Worm (Caenorhabditis elegans): ENCODE measurements around the gene cdk-11.2.

The cdk-11.2 gene

DNA sequence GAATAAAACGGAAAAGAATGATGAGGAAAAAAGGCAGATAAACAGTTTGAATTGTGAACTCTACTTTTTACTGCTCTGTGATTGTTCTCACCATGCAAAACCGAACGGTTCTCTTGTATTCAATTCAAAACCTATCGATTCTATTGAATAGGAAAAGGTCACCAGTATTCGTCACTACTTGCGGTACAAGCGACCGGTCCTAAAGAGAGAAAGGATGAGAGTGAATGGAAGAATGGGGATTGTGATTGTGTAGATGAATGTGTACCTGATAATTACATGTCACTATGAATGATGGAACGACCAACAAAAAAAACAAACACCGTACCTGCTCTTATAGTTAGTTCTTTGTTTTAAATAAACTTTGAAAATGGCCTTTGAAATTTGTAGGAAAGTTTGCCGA is 13.2 kb upstream of the cdk-11.2 start:
- TF ChIP-seq nhr-67 (tag; optimal IDR thresholded peaks at IDR 0.05) (no peak), nhr-76 (tag; optimal IDR thresholded peaks at IDR 0.05) (no peak), sea-2 (GFP tag; optimal IDR thresholded peaks at IDR 0.05) (no peak), egl-27 (tag; optimal IDR thresholded peaks at IDR 0.05) (no peak), ztf-4 (tag; optimal IDR thresholded peaks at IDR 0.05) (no peak), ama-1 (optimal IDR thresholded peaks at IDR 0.05) (no peak), nhr-25 (tag; optimal IDR thresholded peaks at IDR 0.05) (no peak), nhr-11 (tag; optimal IDR thresholded peaks at IDR 0.05) (no peak), lsy-12 (tag; optimal IDR thresholded peaks at IDR 0.05) (no peak), nhr-23 (tag; optimal IDR thresholded peaks at IDR 0.05) (no peak), ceh-82 (tag; optimal IDR thresholded peaks at IDR 0.05) (no peak), fos-1 (tag; optimal IDR thresholded peaks at IDR 0.05) (no peak), nhr-237 (tag; optimal IDR thresholded peaks at IDR 0.05) (no peak), elt-1 (tag; optimal IDR thresholded peaks at IDR 0.05) (no peak), nhr-28 (tag; optimal IDR thresholded peaks at IDR 0.05) (no peak)

DNA sequence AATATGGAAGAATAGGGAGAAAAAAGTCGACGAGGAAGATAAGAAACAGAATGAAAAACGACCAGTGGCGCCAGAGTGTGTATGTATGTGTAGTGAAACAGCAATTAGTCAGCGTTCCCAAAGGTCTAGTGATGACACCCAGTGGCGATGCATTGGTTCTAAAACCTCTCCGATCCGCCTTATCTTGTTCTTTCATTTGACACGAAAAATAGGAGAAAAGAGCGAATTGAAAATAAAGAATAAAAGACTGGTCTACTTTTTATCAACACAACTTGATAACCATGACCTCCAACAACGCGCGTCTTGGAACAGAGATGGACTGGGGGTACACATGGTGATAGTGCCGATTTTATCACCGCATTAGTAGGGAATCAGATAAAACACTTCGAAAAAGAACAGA is 11.3 kb upstream of the cdk-11.2 start:
- TF ChIP-seq ztf-4 (tag; optimal IDR thresholded peaks at IDR 0.05) (no peak), pha-4 (tag; optimal IDR thresholded peaks at IDR 0.05) (no peak), ceh-9 (tag; optimal IDR thresholded peaks at IDR 0.05) (no peak), unc-39 (tag; optimal IDR thresholded peaks at IDR 0.05) (no peak), elt-1 (tag; optimal IDR thresholded peaks at IDR 0.05) (peak; percentile 11), ZK546.5 (tag; optimal IDR thresholded peaks at IDR 0.05) (no peak), ztf-11 (tag; optimal IDR thresholded peaks at IDR 0.05) (no peak), nhr-11 (tag; optimal IDR thresholded peaks at IDR 0.05) (no peak), fos-1 (tag; optimal IDR thresholded peaks at IDR 0.05) (no peak), zag-1 (tag; optimal IDR thresholded peaks at IDR 0.05) (no peak), fkh-10 (GFP tag; optimal IDR thresholded peaks at IDR 0.05) (no peak), mml-1 (tag; optimal IDR thresholded peaks at IDR 0.05) (no peak), eor-1 (tag; optimal IDR thresholded peaks at IDR 0.05) (no peak), aly-2 (tag; optimal IDR thresholded peaks at IDR 0.05) (no peak), unc-62 (GFP tag; optimal IDR thresholded peaks at IDR 0.05) (peak; percentile 23), elt-2 (tag; optimal IDR thresholded peaks at IDR 0.05) (peak; percentile 84), nhr-23 (tag; optimal IDR thresholded peaks at IDR 0.05) (peak; percentile 65), nhr-237 (tag; optimal IDR thresholded peaks at IDR 0.05) (no peak), hmg-11 (tag; optimal IDR thresholded peaks at IDR 0.05) (peak; percentile 14), sea-2 (GFP tag; optimal IDR thresholded peaks at IDR 0.05) (no peak), nhr-67 (tag; optimal IDR thresholded peaks at IDR 0.05) (no peak), nfya-1 (tag; optimal IDR thresholded peaks at IDR 0.05; ENCODE audit: insufficient read depth) (peak; percentile 46), elt-3 (tag; optimal IDR thresholded peaks at IDR 0.05) (peak in 1 of 3 experiments; percentile 83), nhr-12 (tag; optimal IDR thresholded peaks at IDR 0.05) (no peak), egl-27 (tag; optimal IDR thresholded peaks at IDR 0.05) (no peak), ceh-28 (tag; optimal IDR thresholded peaks at IDR 0.05) (peak; percentile 11), ama-1 (optimal IDR thresholded peaks at IDR 0.05) (no peak), fkh-2 (tag; optimal IDR thresholded peaks at IDR 0.05) (no peak), egl-5 (tag; optimal IDR thresholded peaks at IDR 0.05) (no peak), nhr-25 (tag; optimal IDR thresholded peaks at IDR 0.05) (peak; percentile 8), lsy-12 (tag; optimal IDR thresholded peaks at IDR 0.05) (no peak), R02D3.7 (tag; optimal IDR thresholded peaks at IDR 0.05) (no peak), nhr-28 (tag; optimal IDR thresholded peaks at IDR 0.05) (no peak), lin-39 (tag; optimal IDR thresholded peaks at IDR 0.05) (peak; percentile 88), nhr-77 (tag; optimal IDR thresholded peaks at IDR 0.05) (no peak), snpc-4 (tag; optimal IDR thresholded peaks at IDR 0.05) (no peak), jun-1 (tag; optimal IDR thresholded peaks at IDR 0.05) (no peak), pqm-1 (tag; optimal IDR thresholded peaks at IDR 0.05) (no peak), nhr-43 (tag; optimal IDR thresholded peaks at IDR 0.05; ENCODE audit: poor library complexity, severe bottlenecking) (peak; percentile 33), nhr-76 (tag; optimal IDR thresholded peaks at IDR 0.05) (no peak), tbx-2 (tag; optimal IDR thresholded peaks at IDR 0.05) (no peak), skn-1 (tag; optimal IDR thresholded peaks at IDR 0.05) (no peak)

All from whole organism, L3 larva.